Worm (Caenorhabditis elegans) whole organism, L3 larva: ENCODE measurements around the gene R09H3.3.
A peak's percentile ranks its signal among the peaks of the same experiment; 100 is the strongest.

Experiments
- ZK546.5 ChIP-seq: sonication (generic microtip); optimal IDR thresholded peaks from 2 replicates; lab custom pipeline; 2017; ENCODE audit warnings: missing biosample characterization, missing genetic modification characterization
- ama-1 ChIP-seq: fragments of 150-350 bp; optimal IDR thresholded peaks from 2 replicates; lab custom pipeline; 2018
- ceh-16 ChIP-seq: sonication (generic microtip); optimal IDR thresholded peaks from 2 replicates; lab custom pipeline; 2017; ENCODE audit warnings: missing biosample characterization, missing genetic modification characterization
- ceh-28 ChIP-seq: fragments of 150-350 bp; optimal IDR thresholded peaks from 2 replicates; lab custom pipeline; 2014; ENCODE audit warnings: missing biosample characterization, missing genetic modification reagents, missing genetic modification characterization
- ceh-82 ChIP-seq: fragments of 150-350 bp; optimal IDR thresholded peaks from 2 replicates; lab custom pipeline; 2014; ENCODE audit warnings: missing biosample characterization, missing genetic modification characterization
- daf-12 ChIP-seq: fragments of 150-350 bp; optimal IDR thresholded peaks from 2 replicates; lab custom pipeline; 2014; ENCODE audit warnings: missing biosample characterization, missing genetic modification reagents, missing genetic modification characterization
- egl-27 ChIP-seq: sonication (generic microtip); optimal IDR thresholded peaks from 4 replicates; lab custom pipeline; 2017; ENCODE audit warnings: missing biosample characterization, missing genetic modification reagents, missing genetic modification characterization
- egl-5 ChIP-seq: fragments of 150-350 bp; optimal IDR thresholded peaks from 2 replicates; lab custom pipeline; 2017; ENCODE audit warnings: missing biosample characterization, missing genetic modification reagents, missing genetic modification characterization, inconsistent platforms
- elt-2 ChIP-seq: sonication (generic microtip); optimal IDR thresholded peaks from 2 replicates; lab custom pipeline; 2016; ENCODE audit warnings: missing genetic modification reagents, mild to moderate bottlenecking, missing genetic modification characterization, missing compliant biosample characterization
- elt-3 ChIP-seq, 3 experiments: fragments of 150-350 bp in 1 of 3; sonication (generic microtip) in 2 of 3; optimal IDR thresholded peaks; 2 replicates in 2 of 3; 4 replicates in 1 of 3; lab custom pipeline; 2014 to 2017; ENCODE audit warnings: missing biosample characterization in 3 of 3, missing genetic modification characterization in 3 of 3
- eor-1 ChIP-seq, 2 experiments: fragments of 150-350 bp; optimal IDR thresholded peaks; 2 replicates each; lab custom pipeline; 2014 to 2018; ENCODE audit warnings: missing biosample characterization in 2 of 2, missing genetic modification characterization in 2 of 2
- fkh-2 ChIP-seq: fragments of 150-350 bp; optimal IDR thresholded peaks from 2 replicates; lab custom pipeline; 2014; ENCODE audit warnings: missing biosample characterization, missing genetic modification reagents, missing genetic modification characterization
- hmg-11 ChIP-seq: sonication (generic microtip); optimal IDR thresholded peaks from 2 replicates; lab custom pipeline; 2016; ENCODE audit warnings: missing genetic modification characterization, missing compliant biosample characterization
- jun-1 ChIP-seq: fragments of 150-350 bp; optimal IDR thresholded peaks from 2 replicates; lab custom pipeline; 2014; ENCODE audit warnings: missing biosample characterization, missing genetic modification reagents, missing genetic modification characterization
- lin-15B ChIP-seq: fragments of 150-350 bp; optimal IDR thresholded peaks from 2 replicates; lab custom pipeline; 2014; ENCODE audit warnings: missing biosample characterization, missing genetic modification characterization
- lin-39 ChIP-seq: fragments of 150-350 bp; optimal IDR thresholded peaks from 2 replicates; lab custom pipeline; 2018; ENCODE audit warnings: missing biosample characterization, missing genetic modification reagents, missing genetic modification characterization
- lsy-12 ChIP-seq: sonication (generic microtip); optimal IDR thresholded peaks from 2 replicates; lab custom pipeline; 2016; ENCODE audit warnings: mild to moderate bottlenecking, missing genetic modification characterization, missing compliant biosample characterization
- mdl-1 ChIP-seq: fragments of 150-350 bp; optimal IDR thresholded peaks from 2 replicates; lab custom pipeline; 2014; ENCODE audit warnings: missing biosample characterization, missing genetic modification characterization
- nhr-11 ChIP-seq: fragments of 150-350 bp; optimal IDR thresholded peaks from 2 replicates; lab custom pipeline; 2014; ENCODE audit warnings: missing biosample characterization, missing genetic modification characterization
- nhr-28 ChIP-seq: fragments of 150-350 bp; optimal IDR thresholded peaks from 2 replicates; lab custom pipeline; 2014; ENCODE audit warnings: missing biosample characterization, missing genetic modification characterization
- nhr-77 ChIP-seq: fragments of 150-350 bp; optimal IDR thresholded peaks from 2 replicates; lab custom pipeline; 2014; ENCODE audit warnings: missing biosample characterization, missing genetic modification characterization
- pqm-1 ChIP-seq: fragments of 150-350 bp; optimal IDR thresholded peaks from 2 replicates; lab custom pipeline; 2017; ENCODE audit warnings: missing biosample characterization, missing genetic modification characterization, inconsistent platforms
- sea-2 ChIP-seq: fragments of 150-350 bp; sonication (generic microtip); optimal IDR thresholded peaks from 4 replicates; lab custom pipeline; 2014; ENCODE audit warnings: missing biosample characterization, missing genetic modification reagents, missing genetic modification characterization
- snpc-4 ChIP-seq: fragments of 150-350 bp; optimal IDR thresholded peaks from 2 replicates; lab custom pipeline; 2014; ENCODE audit warnings: missing biosample characterization, missing genetic modification characterization
- tbx-2 ChIP-seq: sonication (generic microtip); optimal IDR thresholded peaks from 2 replicates; lab custom pipeline; 2016; ENCODE audit warnings: mild to moderate bottlenecking, missing genetic modification characterization, missing compliant biosample characterization
- unc-39 ChIP-seq: sonication (generic microtip); optimal IDR thresholded peaks from 4 replicates; lab custom pipeline; 2017; ENCODE audit warnings: missing biosample characterization, missing genetic modification characterization
- unc-62 ChIP-seq: fragments of 150-350 bp; sonication (generic microtip); optimal IDR thresholded peaks from 4 replicates; lab custom pipeline; 2014; ENCODE audit warnings: missing biosample characterization, missing genetic modification reagents, missing genetic modification characterization
- zag-1 ChIP-seq: fragments of 150-350 bp; optimal IDR thresholded peaks from 2 replicates; lab custom pipeline; 2014; ENCODE audit warnings: missing biosample characterization, missing genetic modification characterization
- ztf-11 ChIP-seq: fragments of 150-350 bp; optimal IDR thresholded peaks from 2 replicates; lab custom pipeline; 2014; ENCODE audit warnings: missing biosample characterization, missing genetic modification characterization
- ztf-4 ChIP-seq: fragments of 150-350 bp; optimal IDR thresholded peaks from 2 replicates; lab custom pipeline; 2014; ENCODE audit warnings: missing biosample characterization, missing genetic modification characterization

The R09H3.3 gene

ce11 chrX:1667056-1667455 lies 1.6 kb downstream of the R09H3.3 start:
- TF ChIP-seq ama-1 (no peak), ceh-28 (tag; lab: Kevin White, UChicago) (peak; percentile 19)

ce11 chrX:1664925-1665324 lies 3.7 kb downstream of the R09H3.3 start, which contains the start of gene R09H3.2:
Gene R09H3.2 (minus strand): TSS chrX:1665025.
- TF ChIP-seq egl-5 (tag; lab: Kevin White, UChicago) = no peak
- TF ChIP-seq snpc-4 = no peak
- TF ChIP-seq unc-39 (tag; lab: Kevin White, UChicago) = no peak
- TF ChIP-seq lsy-12 (tag; lab: Kevin White, UChicago) = no peak
- TF ChIP-seq pqm-1 (tag; lab: Kevin White, UChicago) = no peak
- no peak for TF ChIP-seq ceh-16 (tag; lab: Kevin White, UChicago)
- no peak for TF ChIP-seq lin-39 (tag; lab: Kevin White, UChicago)
- TF ChIP-seq eor-1 (tag; optimal IDR thresholded peaks at IDR 0.05; lab: Kevin White, UChicago) = no peak
- no peak for TF ChIP-seq nhr-11 (tag; lab: Kevin White, UChicago)
- TF ChIP-seq tbx-2 (tag; lab: Kevin White, UChicago) = no peak
- TF ChIP-seq lin-15B (tag; lab: Kevin White, UChicago) = no peak
- TF ChIP-seq unc-62 (GFP tag; lab: Kevin White, UChicago) = no peak
- TF ChIP-seq ZK546.5 (tag; lab: Kevin White, UChicago) = no peak
- TF ChIP-seq daf-12 (tag; lab: Kevin White, UChicago) = no peak
- TF ChIP-seq elt-3 (tag; optimal IDR thresholded peaks at IDR 0.05; lab: Kevin White, UChicago) = no peak
- TF ChIP-seq jun-1 (tag; lab: Kevin White, UChicago) = no peak
- TF ChIP-seq fkh-2 (tag; lab: Kevin White, UChicago) = no peak
- no peak for TF ChIP-seq sea-2 (GFP tag; lab: Kevin White, UChicago)
- no peak for TF ChIP-seq ceh-82
- TF ChIP-seq, all 47 proteins: peak for 0

ce11 chrX:1655207-1655606 lies 13.4 kb downstream of the R09H3.3 start, which contains the start of gene tbx-32:
Gene tbx-32 (plus strand): TSS chrX:1655507.
- TF ChIP-seq ztf-11 (no peak), lsy-12 (tag; lab: Kevin White, UChicago) (no peak), tbx-2 (tag; lab: Kevin White, UChicago) (no peak), nhr-28 (tag; lab: Kevin White, UChicago) (no peak), elt-2 (tag; lab: Kevin White, UChicago) (no peak), nhr-77 (tag; lab: Kevin White, UChicago) (no peak), ceh-16 (tag; lab: Kevin White, UChicago) (no peak), elt-3 (tag; optimal IDR thresholded peaks at IDR 0.05; lab: Kevin White, UChicago) (no peak), jun-1 (tag; lab: Kevin White, UChicago) (no peak), hmg-11 (no peak), unc-62 (GFP tag; lab: Kevin White, UChicago) (no peak), fkh-2 (tag; lab: Kevin White, UChicago) (no peak), zag-1 (tag; lab: Kevin White, UChicago) (no peak)

- no peak for TF ChIP-seq ceh-16 (tag; lab: Kevin White, UChicago)
- no peak for TF ChIP-seq mdl-1 (tag; lab: Kevin White, UChicago)
- no peak for TF ChIP-seq tbx-2 (tag; lab: Kevin White, UChicago)
- TF ChIP-seq sea-2 (GFP tag; lab: Kevin White, UChicago) = no peak
- no peak for TF ChIP-seq ama-1
- no peak for TF ChIP-seq eor-1 (tag; optimal IDR thresholded peaks at IDR 0.05; lab: Kevin White, UChicago)
- TF ChIP-seq snpc-4 = no peak
- TF ChIP-seq daf-12 (tag; lab: Kevin White, UChicago) = no peak
- no peak for TF ChIP-seq ZK546.5 (tag; lab: Kevin White, UChicago)
- TF ChIP-seq, all 47 proteins: peak for 0
Observed at ce11 chrX:1654146-1654545, 14.5 kb downstream of the R09H3.3 start, which contains the start of gene ZK380.6. Gene ZK380.6 (plus strand): TSS chrX:1654446.

ce11 chrX:1651668-1652067 lies 17.0 kb downstream of the R09H3.3 start, which contains the start of gene ZK380.4:
Gene ZK380.4 (minus strand): TSS chrX:1651994.
- TF ChIP-seq fkh-2 (tag; lab: Kevin White, UChicago) (no peak), daf-12 (tag; lab: Kevin White, UChicago) (no peak), ztf-4 (tag; lab: Kevin White, UChicago) (no peak), egl-27 (no peak), lin-39 (tag; lab: Kevin White, UChicago) (no peak), tbx-2 (tag; lab: Kevin White, UChicago) (no peak)
